Worm (Caenorhabditis elegans): Measurements from ENCODE around the gene irld-55.
A peak's percentile ranks its signal among the peaks of the same experiment; 100 is the strongest.

The irld-55 gene

DNA sequence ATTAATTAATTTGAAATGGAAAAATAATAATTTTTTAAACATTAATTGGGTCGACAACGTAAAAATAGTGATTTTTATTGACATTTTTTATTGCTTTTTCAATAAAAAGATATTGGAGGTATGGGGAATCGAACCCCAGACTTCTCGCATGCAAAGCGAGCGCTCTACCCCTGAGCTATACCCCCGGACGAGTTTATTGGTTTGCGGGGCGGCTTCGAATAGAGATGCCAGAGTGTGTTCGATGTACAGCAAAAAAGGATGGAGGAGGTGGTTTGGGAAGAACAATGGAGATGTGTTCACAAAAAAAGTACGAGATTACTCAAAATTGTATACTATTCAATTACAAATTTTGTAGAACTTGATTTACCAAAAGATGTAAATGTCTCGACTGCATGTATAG lies 6.3 kb upstream of the irld-55 start (continued):
- TF ChIP-seq pbrm-1 (GFP tag; IDR thresholded peaks at IDR 0.05) (0 out of 2 replicates have a peak, but pooled peaks have one; percentile 49), hmg-1.2 (GFP tag; IDR thresholded peaks at IDR 0.05) (peak; percentile 70)

DNA sequence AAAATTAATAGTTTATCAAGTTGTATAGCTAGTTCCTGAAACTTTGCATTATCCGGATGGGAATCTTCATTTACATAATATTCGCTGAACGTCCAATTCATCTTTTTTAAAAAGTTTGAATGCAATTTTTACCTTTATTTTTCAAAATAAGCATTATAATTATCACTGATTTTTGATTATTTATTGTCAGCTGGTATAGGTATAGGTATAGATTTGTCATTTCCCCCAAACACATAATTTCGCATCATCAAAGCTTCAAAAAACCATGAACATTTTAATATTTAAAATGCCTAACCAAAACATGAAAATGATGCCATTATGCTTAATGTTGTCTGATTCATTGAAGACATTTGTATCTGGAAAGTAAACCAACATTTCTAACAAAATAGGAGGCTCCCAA lies 4.2 kb upstream of the irld-55 start, which contains the start of gene srw-63:
TSS of gene srw-63 (minus strand) at position 101 of the 400 bp plus-strand sequence.
- TF ChIP-seq hsf-1 (GFP tag; IDR thresholded peaks at IDR 0.05) (no peak), ets-4 (GFP tag; optimal IDR thresholded peaks at IDR 0.05) (no peak), egl-18 (GFP tag; IDR thresholded peaks at IDR 0.05) (no peak), F33H1.4 (GFP tag; IDR thresholded peaks at IDR 0.05) (no peak), snpc-1.1 (tag; optimal IDR thresholded peaks at IDR 0.05; ENCODE audit: insufficient read depth) (no peak), nhr-120 (GFP tag; IDR thresholded peaks at IDR 0.05) (no peak), Y79H2A.3 (GFP tag; conservative IDR thresholded peaks at IDR 0.05) (no peak), cebp-1 (GFP tag; IDR thresholded peaks at IDR 0.05) (no peak), cebp-1 (tag; optimal IDR thresholded peaks at IDR 0.05) (no peak), egl-44 (GFP tag; IDR thresholded peaks at IDR 0.05) (no peak), B0019.2 (GFP tag; conservative IDR thresholded peaks at IDR 0.05) (no peak), ztf-22 (GFP tag; optimal IDR thresholded peaks at IDR 0.05) (no peak), F52B5.7 (tag; optimal IDR thresholded peaks at IDR 0.05) (no peak), atf-7 (tag; optimal IDR thresholded peaks at IDR 0.05) (no peak), ztf-25 (GFP tag; IDR thresholded peaks at IDR 0.05) (no peak), F55B11.4 (tag; optimal IDR thresholded peaks at IDR 0.05; ENCODE audit: borderline replicate concordance, insufficient read depth) (no peak), hlh-26 (GFP tag; conservative IDR thresholded peaks at IDR 0.05) (no peak), hlh-12 (tag; optimal IDR thresholded peaks at IDR 0.05) (no peak)

DNA sequence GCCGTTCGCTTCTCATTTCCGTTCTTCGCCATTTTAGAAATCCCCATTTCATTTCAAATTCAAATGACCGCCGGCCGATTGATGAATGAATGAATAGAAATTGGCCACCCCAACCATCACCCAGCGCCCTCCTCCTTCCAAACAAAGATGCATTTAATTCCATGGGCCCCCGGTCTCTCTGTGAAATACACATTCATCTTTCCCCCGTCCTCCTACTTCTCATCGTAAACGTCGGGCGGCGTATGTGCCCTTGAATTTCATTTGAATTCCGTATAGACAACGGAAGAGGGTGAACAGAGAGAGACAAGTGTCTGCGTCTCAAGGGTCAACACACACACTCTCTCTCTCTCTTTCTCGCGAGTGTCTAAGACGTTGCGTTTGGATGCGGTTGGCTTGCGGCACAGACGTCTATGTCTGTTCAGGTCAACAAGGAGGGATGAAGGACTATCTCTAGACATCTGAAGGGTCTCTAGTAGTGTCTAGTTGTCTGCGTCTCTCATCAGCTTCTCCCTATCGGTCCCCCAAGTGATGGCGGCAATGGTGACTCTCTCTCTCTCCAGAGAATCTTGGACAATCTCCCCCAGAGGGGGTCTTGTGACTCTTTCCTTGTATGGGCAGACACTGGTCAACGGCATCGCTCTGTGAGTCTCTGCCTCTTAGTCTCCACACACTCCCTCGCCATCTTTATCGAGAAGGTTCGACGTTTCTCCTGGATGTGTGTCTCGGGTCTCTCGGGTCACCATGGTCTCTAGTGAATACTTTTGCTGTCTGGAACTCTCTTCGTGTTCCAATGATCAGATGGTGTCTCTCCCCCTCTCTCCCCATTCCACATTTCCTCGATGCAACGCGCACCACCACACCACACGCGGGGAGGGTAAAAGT lies 12.9 kb downstream of the irld-55 start:
- TF ChIP-seq madf-3 (GFP tag; IDR thresholded peaks at IDR 0.05): peak; percentile 83
- peak; percentile 53 for TF ChIP-seq lin-54 (GFP tag; optimal IDR thresholded peaks at IDR 0.05)
- no peak for TF ChIP-seq ztf-3 (GFP tag; optimal IDR thresholded peaks at IDR 0.05)
- TF ChIP-seq ceh-79 (tag; optimal IDR thresholded peaks at IDR 0.05): no peak
- no peak for TF ChIP-seq lsy-27 (tag; optimal IDR thresholded peaks at IDR 0.05; ENCODE audit: borderline replicate concordance, insufficient read depth)
- no peak for TF ChIP-seq ztf-28 (GFP tag; IDR thresholded peaks at IDR 0.05)
- no peak for TF ChIP-seq lin-26 (GFP tag; IDR thresholded peaks at IDR 0.05)
- no peak for TF ChIP-seq D2030.7 (GFP tag; IDR thresholded peaks at IDR 0.05)
- peak; percentile 65 for TF ChIP-seq madf-10 (tag; optimal IDR thresholded peaks at IDR 0.05)
- TF ChIP-seq ccch-3 (GFP tag; optimal IDR thresholded peaks at IDR 0.05): no peak
- no peak for TF ChIP-seq F39B2.1 (GFP tag; IDR thresholded peaks at IDR 0.05)
- TF ChIP-seq ekl-4 (GFP tag; IDR thresholded peaks at IDR 0.05): peak; percentile 94
- no peak for TF ChIP-seq akir-1 (GFP tag; optimal IDR thresholded peaks at IDR 0.05)
- TF ChIP-seq somi-1 (GFP tag; optimal IDR thresholded peaks at IDR 0.05): peak; percentile 57
- TF ChIP-seq pha-4 (tag; optimal IDR thresholded peaks at IDR 0.05): no peak
- no peak for TF ChIP-seq cebp-2 (GFP tag; IDR thresholded peaks at IDR 0.05)
- peak in 1 of 2 experiments; percentile 57 for TF ChIP-seq let-607 (tag; optimal IDR thresholded peaks at IDR 0.05)
- TF ChIP-seq athp-1 (tag; optimal IDR thresholded peaks at IDR 0.05): no peak
- peak; percentile 2 for TF ChIP-seq tbp1 (GFP tag; optimal IDR thresholded peaks at IDR 0.05)
- peak; percentile 89 for TF ChIP-seq lin-40 (tag; optimal IDR thresholded peaks at IDR 0.05)
- peak; percentile 32; the same call in 1 of the 2 replicates for TF ChIP-seq rcor-1 (GFP tag; IDR thresholded peaks at IDR 0.05)
- no peak for TF ChIP-seq mxl-1 (tag; optimal IDR thresholded peaks at IDR 0.05)
- no peak for TF ChIP-seq nfya-2 (GFP tag; IDR thresholded peaks at IDR 0.05)
- TF ChIP-seq unc-130 (GFP tag; optimal IDR thresholded peaks at IDR 0.05): no peak
- no peak for TF ChIP-seq xnd-1 (tag; optimal IDR thresholded peaks at IDR 0.05)
